Worm (Caenorhabditis elegans): ENCODE data around the gene clec-210.

DNA sequence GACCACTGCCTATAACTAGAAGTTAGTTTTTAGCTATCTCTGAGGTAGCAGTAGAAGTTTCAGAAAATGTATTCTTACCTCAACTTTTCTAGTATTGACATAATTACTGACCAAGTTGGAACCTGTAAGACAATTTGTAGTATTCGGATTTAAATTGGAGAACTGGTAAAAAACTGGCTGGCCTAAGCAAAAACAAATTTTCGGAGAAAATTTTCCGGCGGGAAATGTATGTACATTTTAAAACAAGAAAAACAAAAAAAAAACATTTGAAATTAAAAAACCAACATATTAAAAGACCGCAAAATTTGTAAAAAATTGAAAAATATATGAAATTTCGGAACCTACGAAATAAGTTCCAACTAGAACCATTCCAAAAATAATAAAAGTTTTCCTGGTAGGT, 28.8 kb downstream of the clec-210 start, which contains the start of gene srab-11:
- TF ChIP-seq cebp-2 (GFP tag; IDR thresholded peaks at IDR 0.05) (no peak), gei-17 (GFP tag; optimal IDR thresholded peaks at IDR 0.05) (no peak), nhr-120 (GFP tag; IDR thresholded peaks at IDR 0.05) (no peak), dpl-1 (GFP tag; optimal IDR thresholded peaks at IDR 0.05) (no peak)

Data from whole organism, young adult.